Fruit fly (Drosophila melanogaster) whole organism, embryonic: ENCODE data around the gene CG15422.

ENCODE experiments used
- CG10209 ChIP-seq: fragments of 200-800 bp; sonication (Bioruptor generic); optimal IDR thresholded peaks from 3 replicates; lab custom pipeline; 2017; ENCODE audit warnings: missing biosample characterization, mild to moderate bottlenecking, missing genetic modification characterization, missing genetic modification reagents
- CG11723 ChIP-seq: fragments of 200-800 bp; sonication (Bioruptor generic); optimal IDR thresholded peaks from 2 replicates; lab custom pipeline; 2017; ENCODE audit warnings: missing biosample characterization, mild to moderate bottlenecking, missing genetic modification characterization
- CG12155 ChIP-seq: fragments of 200-800 bp; sonication (Bioruptor generic); optimal IDR thresholded peaks from 3 replicates; lab custom pipeline; 2016; ENCODE audit warnings: missing biosample characterization, missing genetic modification characterization
- CG12219 ChIP-seq: fragments of 200-800 bp; sonication (Bioruptor generic); optimal IDR thresholded peaks from 3 replicates; lab custom pipeline; 2018; ENCODE audit warnings: missing biosample characterization, mild to moderate bottlenecking, missing genetic modification characterization
- CG13287 ChIP-seq: fragments of 200-800 bp; sonication (Bioruptor generic); IDR thresholded peaks from 2 replicates; pipeline ENCODE4 v1.3.6; 2022; ENCODE audit warnings: missing biosample characterization, missing genetic modification characterization; ENCODE audit not compliant: partially characterized antibody
- CG1529 ChIP-seq: fragments of 200-800 bp; sonication (Bioruptor generic); optimal IDR thresholded peaks from 3 replicates; lab custom pipeline; 2018; ENCODE audit warnings: missing biosample characterization, missing genetic modification characterization
- CG16815 ChIP-seq: fragments of 200-800 bp; sonication (Bioruptor generic); optimal IDR thresholded peaks from 3 replicates; lab custom pipeline; 2017; ENCODE audit warnings: missing biosample characterization, mild to moderate bottlenecking, missing genetic modification characterization
- CG17912 ChIP-seq: fragments of 200-800 bp; sonication (Bioruptor generic); optimal IDR thresholded peaks from 2 replicates; lab custom pipeline; 2018; ENCODE audit warnings: missing biosample characterization, mild to moderate bottlenecking, missing genetic modification characterization
- CG18599 ChIP-seq: fragments of 200-800 bp; sonication (Bioruptor generic); optimal IDR thresholded peaks from 3 replicates; lab custom pipeline; 2017; ENCODE audit warnings: missing biosample characterization, missing genetic modification characterization, mild to moderate bottlenecking, moderate library complexity, missing genetic modification reagents
- CG18764 ChIP-seq: fragments of 200-800 bp; sonication (Bioruptor generic); optimal IDR thresholded peaks from 3 replicates; lab custom pipeline; 2016; ENCODE audit warnings: missing biosample characterization, missing genetic modification characterization
- CG32767 ChIP-seq: fragments of 200-800 bp; sonication (Bioruptor generic); IDR thresholded peaks from 2 replicates; pipeline ENCODE4 v1.3.6; 2022; ENCODE audit warnings: missing biosample characterization, missing genetic modification characterization
- CG3726 ChIP-seq: fragments of 200-800 bp; sonication (Bioruptor generic); IDR thresholded peaks from 3 replicates; pipeline ENCODE4, ENCODE4 v1.3.6; 2022; ENCODE audit warnings: missing biosample characterization, missing genetic modification characterization
- CG3995 ChIP-seq: fragments of 200-800 bp; sonication (Bioruptor generic); optimal IDR thresholded peaks from 3 replicates; lab custom pipeline; 2016; ENCODE audit warnings: missing biosample characterization, missing genetic modification characterization
- CG4328 ChIP-seq: fragments of 200-800 bp; sonication (Bioruptor generic); optimal IDR thresholded peaks from 3 replicates; lab custom pipeline; 2017; ENCODE audit warnings: missing biosample characterization, missing genetic modification reagents, missing genetic modification characterization
- CG43689 ChIP-seq: fragments of 200-800 bp; sonication (Bioruptor generic); IDR thresholded peaks from 2 replicates; pipeline ENCODE4 v1.3.6; 2022; ENCODE audit warnings: missing biosample characterization, missing genetic modification characterization
- CG4730 ChIP-seq: fragments of 200-800 bp; sonication (Bioruptor generic); IDR thresholded peaks from 2 replicates; pipeline ENCODE4 v1.3.6; 2022; ENCODE audit warnings: missing biosample characterization, missing genetic modification characterization
- CG6654 ChIP-seq: fragments of 200-800 bp; sonication (Bioruptor generic); optimal IDR thresholded peaks from 2 replicates; lab custom pipeline; 2017; ENCODE audit warnings: missing biosample characterization, mild to moderate bottlenecking, missing genetic modification characterization
- CG6854 ChIP-seq: fragments of 200-800 bp; sonication (Bioruptor generic); optimal IDR thresholded peaks from 3 replicates; lab custom pipeline; 2017; ENCODE audit warnings: missing biosample characterization, mild to moderate bottlenecking, missing genetic modification characterization
- CG7745 ChIP-seq: fragments of 200-800 bp; sonication (Bioruptor generic); optimal IDR thresholded peaks from 2 replicates; lab custom pipeline; 2018; ENCODE audit warnings: missing biosample characterization, mild to moderate bottlenecking, missing genetic modification characterization, moderate library complexity
- CG8765 ChIP-seq: fragments of 200-800 bp; sonication (Bioruptor generic); IDR thresholded peaks from 2 replicates; pipeline ENCODE4 v1.3.6; 2022; ENCODE audit warnings: missing biosample characterization, missing genetic modification characterization
- CHES-1-like ChIP-seq: fragments of 200-800 bp; sonication (Bioruptor generic); optimal IDR thresholded peaks from 2 replicates; lab custom pipeline; 2016; ENCODE audit warnings: missing biosample characterization, missing genetic modification characterization
- CrebB ChIP-seq: fragments of 200-800 bp; sonication (Bioruptor generic); optimal IDR thresholded peaks from 3 replicates; lab custom pipeline; 2018; ENCODE audit warnings: missing biosample characterization, mild to moderate bottlenecking, missing genetic modification characterization
- Deaf1 ChIP-seq: fragments of 200-800 bp; optimal IDR thresholded peaks from 3 replicates; lab custom pipeline; 2019; ENCODE audit warnings: missing biosample characterization, mild to moderate bottlenecking, missing genetic modification characterization, moderate library complexity
- Dp ChIP-seq: fragments of 200-800 bp; sonication (Bioruptor generic); optimal IDR thresholded peaks from 2 replicates; lab custom pipeline; 2018; ENCODE audit warnings: missing biosample characterization, mild to moderate bottlenecking, missing genetic modification characterization, moderate library complexity
- Dref ChIP-seq: fragments of 200-800 bp; sonication (Bioruptor generic); IDR thresholded peaks from 2 replicates; pipeline ENCODE4 v1.3.6; 2022; ENCODE audit warnings: missing biosample characterization, missing genetic modification characterization
- HHEX ChIP-seq: fragments of 200-800 bp; sonication (Bioruptor generic); optimal IDR thresholded peaks from 3 replicates; lab custom pipeline; 2017; ENCODE audit warnings: missing biosample characterization, mild to moderate bottlenecking, missing genetic modification characterization, missing genetic modification reagents
- Hey ChIP-seq: fragments of 200-800 bp; sonication (Bioruptor generic); optimal IDR thresholded peaks from 3 replicates; lab custom pipeline; 2018; ENCODE audit warnings: missing biosample characterization, mild to moderate bottlenecking, missing genetic modification characterization
- Jarid2 ChIP-seq: fragments of 200-800 bp; sonication (Bioruptor generic); optimal IDR thresholded peaks from 3 replicates; lab custom pipeline; 2017; ENCODE audit warnings: mild to moderate bottlenecking, missing biosample characterization, missing genetic modification reagents, missing genetic modification characterization
- Lim3 ChIP-seq: fragments of 200-800 bp; sonication (Bioruptor generic); IDR thresholded peaks from 2 replicates; pipeline ENCODE4 v1.3.6; 2022; ENCODE audit warnings: missing biosample characterization, missing genetic modification characterization
- NK7.1 ChIP-seq: fragments of 200-800 bp; sonication (Bioruptor generic); optimal IDR thresholded peaks from 3 replicates; lab custom pipeline; 2016; ENCODE audit warnings: missing biosample characterization, missing genetic modification characterization
- Pdp1 ChIP-seq, 2 experiments: fragments of 200-800 bp; sonication (Bioruptor generic); optimal IDR thresholded peaks; 3 replicates each; lab custom pipeline; 2016; ENCODE audit warnings: missing biosample characterization in 2 of 2, missing genetic modification characterization in 2 of 2, mild to moderate bottlenecking in 1 of 2, moderate library complexity in 1 of 2
- Six4 ChIP-seq: fragments of 200-800 bp; sonication (Bioruptor generic); optimal IDR thresholded peaks from 2 replicates; lab custom pipeline; 2016; ENCODE audit warnings: missing biosample characterization, missing genetic modification characterization
- Sox102F ChIP-seq: fragments of 200-800 bp; sonication (Bioruptor generic); optimal IDR thresholded peaks from 2 replicates; lab custom pipeline; 2018; ENCODE audit warnings: missing biosample characterization, mild to moderate bottlenecking, missing genetic modification characterization, moderate library complexity
- Sry-δ ChIP-seq: fragments of 200-800 bp; sonication (Bioruptor generic); optimal IDR thresholded peaks from 2 replicates; lab custom pipeline; 2016; ENCODE audit warnings: missing biosample characterization, missing genetic modification characterization
- Tbp ChIP-seq: fragments of >200 bp; optimal IDR thresholded peaks from 2 replicates; lab custom pipeline; 2018; ENCODE audit warnings: missing biosample characterization, missing genetic modification characterization
- br ChIP-seq: fragments of >200 bp; optimal IDR thresholded peaks from 2 replicates; lab custom pipeline; 2017
- cad ChIP-seq: fragments of >200 bp; optimal IDR thresholded peaks from 2 replicates; lab custom pipeline; 2017; ENCODE audit warnings: missing biosample characterization, missing genetic modification characterization
- crc ChIP-seq: fragments of 200-800 bp; sonication (Bioruptor generic); optimal IDR thresholded peaks from 2 replicates; lab custom pipeline; 2016; ENCODE audit warnings: missing biosample characterization, missing genetic modification characterization
- da ChIP-seq: fragments of 200-800 bp; sonication (Bioruptor generic); optimal IDR thresholded peaks from 2 replicates; lab custom pipeline; 2016; ENCODE audit warnings: missing biosample characterization, missing genetic modification characterization
- dmrt11E ChIP-seq: fragments of 200-800 bp; sonication (Bioruptor generic); optimal IDR thresholded peaks from 3 replicates; lab custom pipeline; 2018; ENCODE audit warnings: missing biosample characterization, mild to moderate bottlenecking, missing genetic modification characterization, moderate library complexity
- gfzf ChIP-seq: fragments of 200-800 bp; sonication (Bioruptor generic); optimal IDR thresholded peaks from 2 replicates; lab custom pipeline; 2016; ENCODE audit warnings: missing biosample characterization, mild to moderate bottlenecking, missing genetic modification characterization, moderate library complexity
- nau ChIP-seq: fragments of 200-800 bp; sonication (Bioruptor generic); optimal IDR thresholded peaks from 3 replicates; lab custom pipeline; 2017; ENCODE audit warnings: missing biosample characterization, mild to moderate bottlenecking, missing genetic modification characterization, missing genetic modification reagents
- pb ChIP-seq: fragments of 200-800 bp; sonication (Bioruptor generic); optimal IDR thresholded peaks from 3 replicates; lab custom pipeline; 2016; ENCODE audit warnings: missing biosample characterization, missing genetic modification characterization
- pita ChIP-seq: fragments of 200-800 bp; sonication (Bioruptor generic); optimal IDR thresholded peaks from 2 replicates; lab custom pipeline; 2017; ENCODE audit warnings: missing biosample characterization, mild to moderate bottlenecking, missing genetic modification characterization
- pum ChIP-seq: fragments of 200-800 bp; sonication (Bioruptor generic); optimal IDR thresholded peaks from 2 replicates; lab custom pipeline; 2016; ENCODE audit warnings: missing biosample characterization, missing genetic modification characterization
- sisA ChIP-seq: fragments of 200-800 bp; sonication (Bioruptor generic); IDR thresholded peaks from 2 replicates; pipeline ENCODE4 v1.3.6; 2022; ENCODE audit warnings: missing biosample characterization, missing genetic modification characterization
- sqz ChIP-seq: fragments of 200-800 bp; sonication (Bioruptor generic); optimal IDR thresholded peaks from 3 replicates; lab custom pipeline; 2018; ENCODE audit warnings: missing biosample characterization, mild to moderate bottlenecking, missing genetic modification characterization
- ttk ChIP-seq: fragments of 200-800 bp; sonication (Bioruptor generic); IDR thresholded peaks from 2 replicates; pipeline ENCODE4 v2.1.2; 2022; ENCODE audit warnings: missing biosample characterization, missing genetic modification characterization
- twi ChIP-seq: fragments of 200-800 bp; optimal IDR thresholded peaks from 2 replicates; lab custom pipeline; 2019; ENCODE audit warnings: missing biosample characterization, mild to moderate bottlenecking, missing genetic modification characterization, moderate library complexity
- usp ChIP-seq: fragments of >200 bp; optimal IDR thresholded peaks from 2 replicates; lab custom pipeline; 2017; ENCODE audit warnings: missing biosample characterization, missing genetic modification characterization

Gene CG15422

dm6 chr2L:4045185-4045814 lies 40.5 kb downstream of the CG15422 start (continued):
- TF ChIP-seq twi (tag; lab: Kevin White, UChicago), result peak; percentile 64
- peak; percentile 6 for TF ChIP-seq Sry-δ (GFP tag; lab: Kevin White, UChicago)
- peak; percentile 51 for TF ChIP-seq CG1529 (GFP tag; lab: Kevin White, UChicago)
- no peak for TF ChIP-seq CG4328 (GFP tag; lab: Kevin White, UChicago)
- TF ChIP-seq Six4 (GFP tag; lab: Kevin White, UChicago), result peak; percentile 26
- peak; percentile 25 for TF ChIP-seq CG18764 (GFP tag; lab: Kevin White, UChicago)
- TF ChIP-seq CHES-1-like, result no peak
- TF ChIP-seq CG3995, result no peak
- TF ChIP-seq CG4730 (GFP tag; lab: Robert Waterston, UW), result peak; percentile 34; the same call in 1 of the 2 replicates
- no peak for TF ChIP-seq pita (GFP tag; lab: Kevin White, UChicago)
- TF ChIP-seq Pdp1 (GFP tag; optimal IDR thresholded peaks at IDR 0.05; lab: Kevin White, UChicago), result peak; percentile 52 to 56
- peak; percentile 83 for TF ChIP-seq dmrt11E (tag; lab: Kevin White, UChicago)
- no peak for TF ChIP-seq Dref (GFP tag; lab: Robert Waterston, UW)
- TF ChIP-seq sqz (GFP tag; lab: Kevin White, UChicago), result peak; percentile 13
- TF ChIP-seq da (GFP tag; lab: Kevin White, UChicago), result no peak
- no peak for TF ChIP-seq CG17912 (GFP tag; lab: Kevin White, UChicago)
- TF ChIP-seq CG8765 (GFP tag; lab: Robert Waterston, UW), result peak; percentile 31; the same call in 1 of the 2 replicates
- TF ChIP-seq CG16815, result peak; percentile 35
- no peak for TF ChIP-seq CG6854
- TF ChIP-seq CG6654 (GFP tag; lab: Kevin White, UChicago), result peak; percentile 26
- peak; percentile 2 for TF ChIP-seq CG12155
- TF ChIP-seq nau (GFP tag; lab: Kevin White, UChicago), result no peak
- TF ChIP-seq NK7.1 (GFP tag; lab: Kevin White, UChicago), result no peak
- no peak for TF ChIP-seq Hey (tag; lab: Kevin White, UChicago)
- no peak for TF ChIP-seq usp (GFP tag; lab: Kevin White, UChicago)
- TF ChIP-seq Lim3, result no peak
- no peak for TF ChIP-seq CrebB (tag; lab: Kevin White, UChicago)
- TF ChIP-seq crc, result no peak
- peak; percentile 72; the same call in 2 of the 3 replicates for TF ChIP-seq CG3726 (GFP tag; lab: Robert Waterston, UW)
- TF ChIP-seq CG11723 (GFP tag; lab: Kevin White, UChicago), result no peak
- no peak for TF ChIP-seq br (lab: Kevin White, UChicago)
- TF ChIP-seq CG7745 (tag; lab: Kevin White, UChicago), result peak; percentile 32
- peak; percentile 40 for TF ChIP-seq pum (GFP tag; lab: Kevin White, UChicago)
- peak; percentile 75 for TF ChIP-seq Sox102F (GFP tag; lab: Kevin White, UChicago)
- no peak for TF ChIP-seq pb (GFP tag; lab: Kevin White, UChicago)
- peak; percentile 25 for TF ChIP-seq CG12219 (GFP tag; lab: Kevin White, UChicago)
- TF ChIP-seq Jarid2 (GFP tag; lab: Kevin White, UChicago), result no peak
- no peak for TF ChIP-seq Dp
- TF ChIP-seq gfzf (GFP tag; lab: Kevin White, UChicago), result no peak
- no peak for TF ChIP-seq CG43689 (GFP tag; lab: Robert Waterston, UW)
- TF ChIP-seq HHEX (GFP tag; lab: Kevin White, UChicago), result peak; percentile 16
- TF ChIP-seq CG32767 (GFP tag; lab: Robert Waterston, UW), result no peak
- TF ChIP-seq CG10209 (GFP tag; lab: Kevin White, UChicago), result peak; percentile 50
- no peak for TF ChIP-seq Tbp (GFP tag; lab: Kevin White, UChicago)
- TF ChIP-seq Deaf1 (tag; lab: Kevin White, UChicago), result no peak
- TF ChIP-seq CG18599 (GFP tag; lab: Kevin White, UChicago), result no peak
- TF ChIP-seq ttk, result peak; percentile 53; the same call in 1 of the 2 replicates
- peak; percentile 77 for TF ChIP-seq sisA (GFP tag; lab: Robert Waterston, UW)
- no peak for TF ChIP-seq cad
- TF ChIP-seq CG13287 (GFP tag; lab: Robert Waterston, UW), result no peak
